Fruit fly (Drosophila melanogaster) whole organism, embryonic: ENCODE measurements around the gene CG10195.

Source experiments
- Adf1 ChIP-seq: fragments of 200-800 bp; sonication (Bioruptor generic); IDR thresholded peaks from 2 replicates; pipeline ENCODE4 v1.3.6; 2022; ENCODE audit warnings: missing biosample characterization, missing genetic modification characterization
- CG10267 ChIP-seq: fragments of 200-800 bp; sonication (Bioruptor generic); optimal IDR thresholded peaks from 2 replicates; lab custom pipeline; 2018; ENCODE audit warnings: missing biosample characterization, mild to moderate bottlenecking, missing genetic modification characterization, moderate library complexity
- CG11504 ChIP-seq: fragments of 200-800 bp; sonication (Bioruptor generic); optimal IDR thresholded peaks from 3 replicates; lab custom pipeline; 2019; ENCODE audit warnings: missing biosample characterization, mild to moderate bottlenecking, missing genetic modification characterization, moderate library complexity
- CG13123 ChIP-seq: fragments of 200-800 bp; sonication (Bioruptor generic); optimal IDR thresholded peaks from 2 replicates; lab custom pipeline; 2016; ENCODE audit warnings: missing biosample characterization, missing genetic modification characterization
- CG15479 ChIP-seq: fragments of 200-800 bp; sonication (Bioruptor generic); optimal IDR thresholded peaks from 3 replicates; lab custom pipeline; 2019; ENCODE audit warnings: missing biosample characterization, mild to moderate bottlenecking, missing genetic modification characterization, moderate library complexity
- CG17359 ChIP-seq: fragments of 200-800 bp; sonication (Bioruptor generic); optimal IDR thresholded peaks from 3 replicates; lab custom pipeline; 2018; ENCODE audit warnings: missing biosample characterization, mild to moderate bottlenecking, missing genetic modification characterization, moderate library complexity
- CG17361 ChIP-seq: fragments of 200-800 bp; sonication (Bioruptor generic); IDR thresholded peaks from 3 replicates; pipeline ENCODE4 v1.3.6; 2022; ENCODE audit warnings: missing biosample characterization, missing genetic modification characterization
- CG18011 ChIP-seq: fragments of 200-800 bp; sonication (Bioruptor generic); optimal IDR thresholded peaks from 2 replicates; lab custom pipeline; 2017; ENCODE audit warnings: missing biosample characterization, missing genetic modification characterization, mild to moderate bottlenecking, moderate library complexity, missing genotype
- CG2678 ChIP-seq: fragments of 200-800 bp; sonication (Bioruptor generic); optimal IDR thresholded peaks from 3 replicates; lab custom pipeline; 2019; ENCODE audit warnings: missing biosample characterization, mild to moderate bottlenecking, missing genetic modification characterization, moderate library complexity
- CG3163 ChIP-seq: fragments of 200-800 bp; sonication (Bioruptor generic); optimal IDR thresholded peaks from 3 replicates; lab custom pipeline; 2016; ENCODE audit warnings: missing biosample characterization, missing genetic modification characterization
- CG4617 ChIP-seq: fragments of 200-800 bp; sonication (Bioruptor generic); optimal IDR thresholded peaks from 3 replicates; lab custom pipeline; 2016; ENCODE audit warnings: missing biosample characterization, missing genetic modification characterization, borderline replicate concordance
- CG6654 ChIP-seq: fragments of 200-800 bp; sonication (Bioruptor generic); optimal IDR thresholded peaks from 2 replicates; lab custom pipeline; 2017; ENCODE audit warnings: missing biosample characterization, mild to moderate bottlenecking, missing genetic modification characterization
- CG6791 ChIP-seq: fragments of 200-800 bp; sonication (Bioruptor generic); IDR thresholded peaks from 3 replicates; pipeline ENCODE4 v1.3.6; 2022; ENCODE audit warnings: missing biosample characterization, missing genetic modification characterization; ENCODE audit not compliant: partially characterized antibody
- D19B ChIP-seq: fragments of 200-800 bp; sonication (Bioruptor generic); optimal IDR thresholded peaks from 2 replicates; lab custom pipeline; 2017; ENCODE audit warnings: missing biosample characterization, mild to moderate bottlenecking, missing genetic modification characterization
- Deaf1 ChIP-seq: fragments of 200-800 bp; optimal IDR thresholded peaks from 3 replicates; lab custom pipeline; 2019; ENCODE audit warnings: missing biosample characterization, mild to moderate bottlenecking, missing genetic modification characterization, moderate library complexity
- Ets65A ChIP-seq: fragments of 200-800 bp; sonication (Bioruptor generic); peaks from one replicate; lab custom pipeline; 2016; ENCODE audit warnings: missing biosample characterization, missing genetic modification characterization
- Ets97D ChIP-seq: fragments of 200-800 bp; sonication (Bioruptor generic); optimal IDR thresholded peaks from 3 replicates; lab custom pipeline; 2016; ENCODE audit warnings: missing biosample characterization, missing genetic modification characterization
- Gsc ChIP-seq: fragments of 200-800 bp; sonication (Bioruptor generic); IDR thresholded peaks from 2 replicates; pipeline ENCODE4 v1.3.6; 2022; ENCODE audit warnings: missing biosample characterization, missing genetic modification characterization
- Kr ChIP-seq: fragments of 200-800 bp; sonication (Bioruptor generic); optimal IDR thresholded peaks from 2 replicates; lab custom pipeline; 2017; ENCODE audit warnings: missing biosample characterization, mild to moderate bottlenecking, missing genetic modification characterization
- Nf-YB ChIP-seq: fragments of 200-800 bp; sonication (Bioruptor generic); optimal IDR thresholded peaks from 3 replicates; lab custom pipeline; 2019; ENCODE audit warnings: missing biosample characterization, mild to moderate bottlenecking, missing genetic modification characterization, moderate library complexity
- Rfx ChIP-seq: fragments of 200-800 bp; sonication (Bioruptor generic); IDR thresholded peaks from 2 replicates; pipeline ENCODE4 v1.3.6; 2022; ENCODE audit warnings: missing biosample characterization, missing genetic modification characterization
- Rx ChIP-seq: fragments of 200-800 bp; sonication (Bioruptor generic); IDR thresholded peaks from 2 replicates; pipeline ENCODE4 v1.3.6; 2022; ENCODE audit warnings: missing biosample characterization, missing genetic modification characterization
- Tbp ChIP-seq: fragments of >200 bp; optimal IDR thresholded peaks from 2 replicates; lab custom pipeline; 2018; ENCODE audit warnings: missing biosample characterization, missing genetic modification characterization
- Trl ChIP-seq, 3 experiments: fragments of >200 bp in 2 of 3; fragments of 200-800 bp in 1 of 3; sonication (Bioruptor generic) in 1 of 3; optimal IDR thresholded peaks; 2 replicates in 1 of 3; 3 replicates in 2 of 3; lab custom pipeline; 2016 to 2017; ENCODE audit warnings: missing biosample characterization in 1 of 3, missing genetic modification characterization in 1 of 3
- amos ChIP-seq: fragments of 200-800 bp; sonication (Bioruptor generic); IDR thresholded peaks from 2 replicates; pipeline ENCODE4 v1.3.6; 2022; ENCODE audit warnings: missing biosample characterization, missing genetic modification characterization; ENCODE audit not compliant: partially characterized antibody
- aop ChIP-seq: fragments of 200-800 bp; sonication (Bioruptor generic); IDR thresholded peaks from 2 replicates; pipeline ENCODE4 v1.3.6; 2022; ENCODE audit warnings: missing biosample characterization, missing genetic modification characterization
- cad ChIP-seq: fragments of >200 bp; optimal IDR thresholded peaks from 2 replicates; lab custom pipeline; 2017; ENCODE audit warnings: missing biosample characterization, missing genetic modification characterization
- cas ChIP-seq: fragments of 200-800 bp; sonication (Bioruptor generic); IDR thresholded peaks from 2 replicates; pipeline ENCODE4 v1.3.6; 2022; ENCODE audit warnings: missing biosample characterization, missing genetic modification characterization
- cg ChIP-seq: fragments of 200-800 bp; sonication (Bioruptor generic); optimal IDR thresholded peaks from 3 replicates; lab custom pipeline; 2019; ENCODE audit warnings: missing biosample characterization, mild to moderate bottlenecking, missing genetic modification characterization, moderate library complexity
- chn ChIP-seq: fragments of 200-800 bp; sonication (Bioruptor generic); optimal IDR thresholded peaks from 2 replicates; lab custom pipeline; 2016; ENCODE audit warnings: missing biosample characterization, missing genetic modification characterization
- dan ChIP-seq: fragments of 200-800 bp; sonication (Bioruptor generic); IDR thresholded peaks from 2 replicates; pipeline ENCODE4 v1.3.6; 2022; ENCODE audit warnings: missing biosample characterization, missing genetic modification characterization
- hth ChIP-seq: fragments of >200 bp; optimal IDR thresholded peaks from 2 replicates; lab custom pipeline; 2017; ENCODE audit warnings: inconsistent platforms
- mam ChIP-seq: fragments of 200-800 bp; sonication (Bioruptor generic); optimal IDR thresholded peaks from 3 replicates; lab custom pipeline; 2016; ENCODE audit warnings: missing biosample characterization, missing genetic modification characterization
- nerfin-1 ChIP-seq: fragments of 200-800 bp; sonication (Bioruptor generic); optimal IDR thresholded peaks from 3 replicates; lab custom pipeline; 2019; ENCODE audit warnings: missing biosample characterization, mild to moderate bottlenecking, missing genetic modification characterization, moderate library complexity
- nerfin-2 ChIP-seq: fragments of 200-800 bp; sonication (Bioruptor generic); IDR thresholded peaks from 2 replicates; pipeline ENCODE4 v1.3.6; 2022; ENCODE audit warnings: missing biosample characterization, missing genetic modification characterization; ENCODE audit not compliant: partially characterized antibody
- phol ChIP-seq: fragments of 200-800 bp; sonication (Bioruptor generic); optimal IDR thresholded peaks from 3 replicates; lab custom pipeline; 2018; ENCODE audit warnings: missing biosample characterization, mild to moderate bottlenecking, missing genetic modification characterization, moderate library complexity
- pros ChIP-seq: fragments of 200-800 bp; sonication (Bioruptor generic); optimal IDR thresholded peaks from 3 replicates; lab custom pipeline; 2019; ENCODE audit warnings: missing biosample characterization, mild to moderate bottlenecking, missing genetic modification characterization, moderate library complexity
- row ChIP-seq: fragments of 200-800 bp; sonication (Bioruptor generic); IDR thresholded peaks from 3 replicates; pipeline ENCODE4 v1.3.6; 2022; ENCODE audit warnings: missing biosample characterization, missing genetic modification characterization
- sens ChIP-seq: fragments of 200-800 bp; sonication (Bioruptor generic); peaks from one replicate; lab custom pipeline; 2016; ENCODE audit warnings: missing biosample characterization, missing genetic modification characterization
- seq ChIP-seq: fragments of 200-800 bp; sonication (Bioruptor generic); IDR thresholded peaks from 2 replicates; pipeline ENCODE4 v1.3.6; 2022; ENCODE audit warnings: missing biosample characterization, missing genetic modification characterization
- stwl ChIP-seq: fragments of 200-800 bp; sonication (Bioruptor generic); optimal IDR thresholded peaks from 3 replicates; lab custom pipeline; 2018; ENCODE audit warnings: missing biosample characterization, mild to moderate bottlenecking, missing genetic modification characterization, moderate library complexity
- tll ChIP-seq, 2 experiments: fragments of 200-800 bp in 1 of 2; fragments of >200 bp in 1 of 2; sonication (Bioruptor generic) in 1 of 2; optimal IDR thresholded peaks; 2 replicates each; lab custom pipeline; 2017 to 2019; ENCODE audit warnings: missing biosample characterization in 2 of 2, missing genetic modification characterization in 2 of 2, mild to moderate bottlenecking in 1 of 2, moderate library complexity in 1 of 2
- tna ChIP-seq: fragments of 200-800 bp; sonication (Bioruptor generic); IDR thresholded peaks from 2 replicates; pipeline ENCODE4 v1.3.6; 2022; ENCODE audit warnings: missing biosample characterization, missing genetic modification characterization; ENCODE audit not compliant: partially characterized antibody
- toy ChIP-seq: fragments of 200-800 bp; sonication (Bioruptor generic); IDR thresholded peaks from 2 replicates; pipeline ENCODE4 v1.3.6; 2022; ENCODE audit warnings: missing biosample characterization, missing genetic modification characterization
- zen ChIP-seq: fragments of 200-800 bp; sonication (Bioruptor generic); optimal IDR thresholded peaks from 3 replicates; lab custom pipeline; 2018; ENCODE audit warnings: missing biosample characterization, mild to moderate bottlenecking, missing genetic modification characterization, moderate library complexity
- zfh1 ChIP-seq: fragments of 200-800 bp; sonication (Bioruptor generic); IDR thresholded peaks from 3 replicates; pipeline ENCODE4 v1.3.6; 2022; ENCODE audit warnings: missing biosample characterization, missing genetic modification characterization

Gene CG10195

dm6 chr2L:19462898-19463297 is 21.6 kb downstream of the CG10195 start (continued):
- TF ChIP-seq CG17359, result no peak
- peak; percentile 7; the same call in 1 of the 2 replicates for TF ChIP-seq Adf1 (GFP tag; lab: Robert Waterston, UW)
- TF ChIP-seq CG2678, result no peak
- TF ChIP-seq Rx (GFP tag; lab: Robert Waterston, UW), result no peak
- no peak for TF ChIP-seq CG3163 (GFP tag; lab: Kevin White, UChicago)
- 0 out of 3 replicates have a peak, but pooled peaks have one; percentile 15 for TF ChIP-seq CG6791
- TF ChIP-seq nerfin-1 (tag; lab: Kevin White, UChicago), result peak; percentile 28
- 0 out of 2 replicates have a peak, but pooled peaks have one; percentile 20 for TF ChIP-seq Rfx
- peak; percentile 76 for TF ChIP-seq Deaf1 (tag; lab: Kevin White, UChicago)
- peak; percentile 78 for TF ChIP-seq cg (GFP tag; lab: Kevin White, UChicago)
- TF ChIP-seq Trl (optimal IDR thresholded peaks at IDR 0.05; lab: Kevin White, UChicago), result peak in 1 of 2 experiments; percentile 7
- TF ChIP-seq Trl (GFP tag; optimal IDR thresholded peaks at IDR 0.05; lab: Kevin White, UChicago), result no peak

DNA sequence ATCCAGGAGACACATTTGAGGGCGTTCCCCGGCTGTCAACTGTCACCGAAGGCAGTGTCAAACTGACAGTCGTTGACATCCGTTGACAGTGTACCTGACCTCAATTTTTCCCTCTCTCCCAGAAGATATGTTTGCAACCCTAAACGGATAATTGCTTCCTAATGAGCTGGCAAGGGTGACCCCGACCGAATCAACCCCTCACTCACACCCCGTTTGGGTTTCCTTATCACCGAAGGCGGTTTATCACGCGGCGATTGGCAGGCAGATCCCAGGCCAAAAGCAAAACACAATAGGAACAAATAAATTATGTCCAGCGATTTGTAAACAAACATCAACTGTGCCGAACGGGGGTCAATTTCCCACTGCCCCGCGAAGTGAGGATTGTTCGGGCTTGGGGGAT is 25.1 kb downstream of the CG10195 start:
- TF ChIP-seq nerfin-1 (tag; lab: Kevin White, UChicago) (peak; percentile 14), Nf-YB (GFP tag; lab: Kevin White, UChicago) (peak; percentile 5), zen (tag; lab: Kevin White, UChicago) (peak; percentile 34), pros (GFP tag; lab: Kevin White, UChicago) (peak; percentile 84), tll (GFP tag; optimal IDR thresholded peaks at IDR 0.05; lab: Kevin White, UChicago) (peak in 1 of 2 experiments; percentile 40), hth (lab: Kevin White, UChicago) (peak; percentile 1), Gsc (GFP tag; lab: Robert Waterston, UW) (no peak), Ets65A (GFP tag; lab: Kevin White, UChicago) (peak; percentile 2), Kr (GFP tag; lab: Kevin White, UChicago) (peak; percentile 52), cas (no peak)

dm6 chr2L:19457890-19458580 is 26.5 kb downstream of the CG10195 start:
- TF ChIP-seq CG18011 (GFP tag; lab: Kevin White, UChicago) (no peak), Ets97D (GFP tag; lab: Kevin White, UChicago) (peak; percentile 66), Tbp (GFP tag; lab: Kevin White, UChicago) (no peak), CG6654 (GFP tag; lab: Kevin White, UChicago) (no peak), CG10267 (tag; lab: Kevin White, UChicago) (peak; percentile 61), sens (peak; percentile 24), tna (GFP tag; lab: Robert Waterston, UW) (no peak), CG13123 (GFP tag; lab: Kevin White, UChicago) (no peak), amos (GFP tag; lab: Robert Waterston, UW) (no peak), CG11504 (peak; percentile 0), dan (no peak), CG17361 (0 out of 3 replicates have a peak, but pooled peaks have one; percentile 10), zfh1 (0 out of 3 replicates have a peak, but pooled peaks have one; percentile 23), nerfin-1 (tag; lab: Kevin White, UChicago) (no peak), toy (GFP tag; lab: Robert Waterston, UW) (no peak), stwl (tag; lab: Kevin White, UChicago) (peak; percentile 90), aop (GFP tag; lab: Robert Waterston, UW) (no peak), CG15479 (GFP tag; lab: Kevin White, UChicago) (no peak), chn (no peak), mam (GFP tag; lab: Kevin White, UChicago) (no peak), row (GFP tag; lab: Robert Waterston, UW) (peak; percentile 51; the same call in 1 of the 3 replicates), nerfin-2 (GFP tag; lab: Robert Waterston, UW) (no peak), cad (GFP tag; lab: Kevin White, UChicago) (peak; percentile 24), seq (GFP tag; lab: Robert Waterston, UW) (no peak), phol (tag; lab: Kevin White, UChicago) (peak; percentile 67), D19B (GFP tag; lab: Kevin White, UChicago) (peak; percentile 58), CG4617 (GFP tag; lab: Kevin White, UChicago) (no peak), CG2678 (no peak)
